Worm (Caenorhabditis elegans): ENCODE measurements around the gene gem-4.

The gem-4 gene

DNA sequence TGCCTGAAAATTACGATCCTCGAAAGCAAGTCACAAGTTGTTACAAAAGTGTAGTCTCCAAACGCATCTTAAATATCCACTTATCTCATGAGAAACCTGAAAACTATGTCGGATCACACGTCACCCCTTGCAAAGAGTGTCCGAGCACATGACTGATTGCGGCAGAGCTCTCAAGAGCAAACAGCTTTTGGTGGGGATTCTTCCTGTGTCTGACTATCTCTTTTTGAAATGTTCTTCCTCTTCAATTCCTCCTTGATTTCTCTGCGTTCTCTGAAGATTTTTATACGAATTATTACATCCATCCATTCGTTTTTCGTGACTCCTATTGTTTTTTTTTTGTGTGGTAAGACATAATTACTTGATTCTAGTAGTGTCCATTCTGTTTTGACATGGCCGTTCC is 3.4 kb downstream of the gem-4 start, which contains the start of gene T12A7.6:
TSS of gene T12A7.6 (plus strand) at position 369 of the 400 bp plus-strand sequence.
- peak; percentile 32 for TF ChIP-seq hlh-11 (tag; optimal IDR thresholded peaks at IDR 0.05)
- no peak for TF ChIP-seq mep-1 (tag; optimal IDR thresholded peaks at IDR 0.05)
- TF ChIP-seq ceh-44 (GFP tag; IDR thresholded peaks at IDR 0.05), result no peak
- no peak for TF ChIP-seq ceh-62 (tag; optimal IDR thresholded peaks at IDR 0.05)
- TF ChIP-seq F37D6.2 (tag; optimal IDR thresholded peaks at IDR 0.05), result no peak
- TF ChIP-seq zip-2 (tag; optimal IDR thresholded peaks at IDR 0.05), result no peak
- no peak for TF ChIP-seq mdt-29 (GFP tag; IDR thresholded peaks at IDR 0.05)
- TF ChIP-seq daf-12 (tag; optimal IDR thresholded peaks at IDR 0.05), result no peak
- TF ChIP-seq attf-4 (tag; optimal IDR thresholded peaks at IDR 0.05), result no peak
- no peak for TF ChIP-seq snpc-1.2 (GFP tag; IDR thresholded peaks at IDR 0.05)
- TF ChIP-seq fos-1 (tag; optimal IDR thresholded peaks at IDR 0.05), result no peak
- TF ChIP-seq mes-2 (tag; optimal IDR thresholded peaks at IDR 0.05; ENCODE audit: poor library complexity, severe bottlenecking), result no peak
- no peak for TF ChIP-seq saeg-2 (GFP tag; IDR thresholded peaks at IDR 0.05)
- no peak for TF ChIP-seq nhr-10 (tag; optimal IDR thresholded peaks at IDR 0.05)
- TF ChIP-seq zip-11 (GFP tag; IDR thresholded peaks at IDR 0.05), result no peak
- TF ChIP-seq vab-7 (GFP tag; IDR thresholded peaks at IDR 0.05), result no peak
- no peak for TF ChIP-seq nhr-76 (tag; optimal IDR thresholded peaks at IDR 0.05)
- no peak for TF ChIP-seq snpc-4 (tag; optimal IDR thresholded peaks at IDR 0.05)
- TF ChIP-seq spr-1 (tag; optimal IDR thresholded peaks at IDR 0.05), result no peak
- TF ChIP-seq mxl-2 (GFP tag; conservative IDR thresholded peaks at IDR 0.05), result no peak
- TF ChIP-seq arid-1 (GFP tag; conservative IDR thresholded peaks at IDR 0.05), result no peak
- TF ChIP-seq hif-1 (tag; optimal IDR thresholded peaks at IDR 0.05), result peak in 1 of 2 experiments; percentile 5
- peak; percentile 92 for TF ChIP-seq nhr-11 (tag; optimal IDR thresholded peaks at IDR 0.05)
- no peak for TF ChIP-seq Y5F2A.4 (GFP tag; optimal IDR thresholded peaks at IDR 0.05)
- TF ChIP-seq unc-39 (tag; optimal IDR thresholded peaks at IDR 0.05), result no peak
- TF ChIP-seq aly-2 (tag; optimal IDR thresholded peaks at IDR 0.05), result no peak
- TF ChIP-seq nhr-28 (tag; optimal IDR thresholded peaks at IDR 0.05), result peak; percentile 6
- TF ChIP-seq lim-7 (GFP tag; IDR thresholded peaks at IDR 0.05), result no peak
- no peak for TF ChIP-seq duxl-1 (tag; optimal IDR thresholded peaks at IDR 0.05; ENCODE audit: poor library complexity)
- no peak for TF ChIP-seq nhr-6 (tag; optimal IDR thresholded peaks at IDR 0.05)
- no peak for TF ChIP-seq tra-1 (GFP tag; IDR thresholded peaks at IDR 0.05)
- no peak for TF ChIP-seq hmg-1.1 (GFP tag; IDR thresholded peaks at IDR 0.05)
- no peak for TF ChIP-seq F49E8.2 (tag; optimal IDR thresholded peaks at IDR 0.05; ENCODE audit: borderline replicate concordance)
- TF ChIP-seq tag-97 (GFP tag; IDR thresholded peaks at IDR 0.05), result no peak
- TF ChIP-seq unc-130 (GFP tag; optimal IDR thresholded peaks at IDR 0.05), result no peak
- peak in 1 of 2 experiments; percentile 5 for TF ChIP-seq daf-16 (GFP tag; optimal IDR thresholded peaks at IDR 0.05)
- no peak for TF ChIP-seq daf-16 (tag; optimal IDR thresholded peaks at IDR 0.05)
- no peak for TF ChIP-seq F26F4.8 (GFP tag; conservative IDR thresholded peaks at IDR 0.05)
- no peak for TF ChIP-seq lsy-2 (tag; optimal IDR thresholded peaks at IDR 0.05)
- no peak for TF ChIP-seq lir-3 (tag; optimal IDR thresholded peaks at IDR 0.05)
- no peak for TF ChIP-seq nhr-42 (GFP tag; IDR thresholded peaks at IDR 0.05)
- no peak for TF ChIP-seq nhr-102 (tag; optimal IDR thresholded peaks at IDR 0.05)
- no peak for TF ChIP-seq pqm-1 (tag; optimal IDR thresholded peaks at IDR 0.05)
- TF ChIP-seq dmd-6 (GFP tag; IDR thresholded peaks at IDR 0.05), result no peak
- no peak for TF ChIP-seq ZK337.2 (GFP tag; IDR thresholded peaks at IDR 0.05)
- TF ChIP-seq Y48G9A.11 (GFP tag; IDR thresholded peaks at IDR 0.05), result no peak
- no peak for TF ChIP-seq nhr-41 (GFP tag; IDR thresholded peaks at IDR 0.05)
- TF ChIP-seq ceh-28 (tag; optimal IDR thresholded peaks at IDR 0.05), result no peak
- TF ChIP-seq hlh-30 (tag; optimal IDR thresholded peaks at IDR 0.05; ENCODE audit: insufficient read depth), result peak; percentile 3
- TF ChIP-seq mxl-3 (GFP tag; optimal IDR thresholded peaks at IDR 0.05), result no peak
- no peak for TF ChIP-seq R02D3.7 (tag; optimal IDR thresholded peaks at IDR 0.05)
- no peak for TF ChIP-seq spr-3 (GFP tag; optimal IDR thresholded peaks at IDR 0.05)
